Worm (Caenorhabditis elegans) whole organism, mixed stage, embryonic: ENCODE results near the gene C18A11.3.

Source experiments
- M03D4.4 ChIP-seq: sonication (generic microtip); optimal IDR thresholded peaks from 2 replicates; lab custom pipeline; 2017; ENCODE audit warnings: mild to moderate bottlenecking, missing genetic modification characterization, missing compliant biosample characterization
- bed-3 ChIP-seq: fragments of 200-800 bp; sonication (Bioruptor generic); optimal IDR thresholded peaks from 3 replicates; lab custom pipeline; 2018; ENCODE audit warnings: mild to moderate bottlenecking, missing genetic modification characterization, moderate library complexity, missing compliant biosample characterization
- blmp-1 ChIP-seq: fragments of 150-350 bp; optimal IDR thresholded peaks from 2 replicates; lab custom pipeline; 2014; ENCODE audit warnings: missing biosample characterization, missing genetic modification characterization
- ceh-39 ChIP-seq: fragments of 150-350 bp; optimal IDR thresholded peaks from 2 replicates; lab custom pipeline; 2014; ENCODE audit warnings: missing biosample characterization, missing genetic modification characterization
- ceh-43 ChIP-seq: fragments of 200-800 bp; sonication (Bioruptor generic); optimal IDR thresholded peaks from 2 replicates; lab custom pipeline; 2018; ENCODE audit warnings: mild to moderate bottlenecking, missing genetic modification characterization, moderate library complexity, missing compliant biosample characterization
- ceh-83 ChIP-seq: fragments of 200-800 bp; sonication (Bioruptor generic); optimal IDR thresholded peaks from 2 replicates; lab custom pipeline; 2018; ENCODE audit warnings: mild to moderate bottlenecking, missing genetic modification characterization, missing compliant biosample characterization
- ces-1 ChIP-seq: fragments of 150-350 bp; optimal IDR thresholded peaks from 2 replicates; lab custom pipeline; 2014; ENCODE audit warnings: missing biosample characterization, missing genetic modification reagents, missing genetic modification characterization
- drap-1 ChIP-seq: fragments of 200-800 bp; sonication (Bioruptor generic); optimal IDR thresholded peaks from 3 replicates; lab custom pipeline; 2018; ENCODE audit warnings: mild to moderate bottlenecking, missing genetic modification characterization, missing compliant biosample characterization
- elt-1 ChIP-seq: sonication (generic microtip); optimal IDR thresholded peaks from 2 replicates; lab custom pipeline; 2017; ENCODE audit warnings: missing genetic modification characterization, mild to moderate bottlenecking, missing compliant biosample characterization, antibody characterized with exemption, moderate library complexity, borderline replicate concordance; ENCODE audit not compliant: insufficient read depth
- elt-3 ChIP-seq: fragments of 150-350 bp; optimal IDR thresholded peaks from 2 replicates; lab custom pipeline; 2014; ENCODE audit warnings: missing biosample characterization, missing genetic modification characterization
- flh-1 ChIP-seq: fragments of 200-800 bp; sonication (Bioruptor generic); optimal IDR thresholded peaks from 2 replicates; lab custom pipeline; 2018; ENCODE audit warnings: mild to moderate bottlenecking, missing genetic modification characterization, moderate library complexity, missing compliant biosample characterization
- ham-2 ChIP-seq: fragments of 200-800 bp; sonication (Bioruptor generic); optimal IDR thresholded peaks from 2 replicates; lab custom pipeline; 2018; ENCODE audit warnings: mild to moderate bottlenecking, missing genetic modification characterization, missing compliant biosample characterization
- hlh-1 ChIP-seq: fragments of 150-350 bp; optimal IDR thresholded peaks from 2 replicates; lab custom pipeline; 2014; ENCODE audit warnings: missing biosample characterization, missing genetic modification reagents, missing genetic modification characterization
- lin-13 ChIP-seq: fragments of 150-350 bp; optimal IDR thresholded peaks from 2 replicates; lab custom pipeline; 2014; ENCODE audit warnings: missing biosample characterization, missing genetic modification characterization
- lin-32 ChIP-seq: fragments of 200-800 bp; sonication (Bioruptor generic); optimal IDR thresholded peaks from 2 replicates; lab custom pipeline; 2018; ENCODE audit warnings: mild to moderate bottlenecking, missing genetic modification characterization, missing compliant biosample characterization
- lsy-2 ChIP-seq: fragments of 150-350 bp; optimal IDR thresholded peaks from 2 replicates; lab custom pipeline; 2014; ENCODE audit warnings: missing biosample characterization, missing genetic modification characterization
- mls-2 ChIP-seq: sonication (generic microtip); optimal IDR thresholded peaks from 2 replicates; lab custom pipeline; 2016; ENCODE audit warnings: mild to moderate bottlenecking, missing genetic modification characterization, moderate library complexity, missing compliant biosample characterization
- nhr-12 ChIP-seq: fragments of 150-350 bp; optimal IDR thresholded peaks from 2 replicates; lab custom pipeline; 2014; ENCODE audit warnings: missing biosample characterization, missing genetic modification characterization
- nhr-2 ChIP-seq: fragments of 150-350 bp; optimal IDR thresholded peaks from 2 replicates; lab custom pipeline; 2014; ENCODE audit warnings: missing biosample characterization, missing genetic modification characterization
- nhr-237 ChIP-seq: fragments of 150-350 bp; optimal IDR thresholded peaks from 2 replicates; lab custom pipeline; 2014; ENCODE audit warnings: missing biosample characterization, missing genetic modification characterization
- nhr-28 ChIP-seq: fragments of 150-350 bp; optimal IDR thresholded peaks from 2 replicates; lab custom pipeline; 2014; ENCODE audit warnings: missing biosample characterization, missing genetic modification characterization
- nhr-76 ChIP-seq: sonication (generic microtip); optimal IDR thresholded peaks from 2 replicates; lab custom pipeline; 2017; ENCODE audit warnings: missing biosample characterization, missing genetic modification characterization
- pha-4 ChIP-seq: fragments of 150-350 bp; optimal IDR thresholded peaks from 2 replicates; lab custom pipeline; 2018; ENCODE audit warnings: missing biosample characterization, missing genetic modification reagents, missing genetic modification characterization
- sem-2 ChIP-seq: fragments of 200-800 bp; sonication (Bioruptor generic); optimal IDR thresholded peaks from 2 replicates; lab custom pipeline; 2018; ENCODE audit warnings: mild to moderate bottlenecking, missing genetic modification characterization, missing compliant biosample characterization
- snpc-4 ChIP-seq: fragments of 150-350 bp; optimal IDR thresholded peaks from 2 replicates; lab custom pipeline; 2014; ENCODE audit warnings: missing biosample characterization, missing genetic modification characterization
- sptf-1 ChIP-seq: sonication (generic microtip); optimal IDR thresholded peaks from 2 replicates; lab custom pipeline; 2017; ENCODE audit warnings: mild to moderate bottlenecking, missing genetic modification characterization, moderate library complexity, missing compliant biosample characterization
- unc-120 ChIP-seq: sonication (generic microtip); optimal IDR thresholded peaks from 2 replicates; lab custom pipeline; 2017; ENCODE audit warnings: missing genetic modification characterization, missing compliant biosample characterization; ENCODE audit not compliant: poor library complexity, severe bottlenecking
- unc-39 ChIP-seq: fragments of 150-350 bp; optimal IDR thresholded peaks from 2 replicates; lab custom pipeline; 2014; ENCODE audit warnings: missing biosample characterization, missing genetic modification characterization
- zip-8 ChIP-seq: fragments of 150-350 bp; optimal IDR thresholded peaks from 2 replicates; lab custom pipeline; 2014; ENCODE audit warnings: missing biosample characterization, missing genetic modification characterization

Gene C18A11.3

DNA sequence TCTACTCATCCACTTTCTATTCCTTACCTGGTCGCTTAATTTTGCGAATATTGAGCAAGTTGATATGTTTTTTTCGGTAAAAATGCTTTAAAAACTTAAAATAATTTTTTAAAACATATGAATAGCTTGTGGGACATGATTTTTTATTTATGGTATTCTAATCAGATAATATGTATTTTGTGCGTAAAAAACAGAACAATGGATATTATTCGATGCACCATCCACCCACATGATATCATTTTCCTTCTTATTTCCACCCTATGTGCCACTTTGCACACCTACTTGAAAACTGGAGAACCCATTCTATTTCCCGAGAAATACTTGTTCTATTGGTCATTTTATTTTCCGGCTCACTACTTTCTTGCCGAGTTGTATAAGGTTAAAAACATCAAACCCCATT lies 6.3 kb downstream of the C18A11.3 start, which contains the start of gene C18A11.2:
TSS of gene C18A11.2 (plus strand) at position 301 of the 400 bp plus-strand sequence.
- TF ChIP-seq nhr-28 (no peak), unc-120 (tag; lab: Kevin White, UChicago) (no peak), unc-39 (tag; lab: Kevin White, UChicago) (no peak), nhr-237 (no peak), lin-32 (GFP tag; lab: Kevin White, UChicago) (no peak), M03D4.4 (no peak), ceh-43 (no peak), ceh-39 (no peak)

DNA sequence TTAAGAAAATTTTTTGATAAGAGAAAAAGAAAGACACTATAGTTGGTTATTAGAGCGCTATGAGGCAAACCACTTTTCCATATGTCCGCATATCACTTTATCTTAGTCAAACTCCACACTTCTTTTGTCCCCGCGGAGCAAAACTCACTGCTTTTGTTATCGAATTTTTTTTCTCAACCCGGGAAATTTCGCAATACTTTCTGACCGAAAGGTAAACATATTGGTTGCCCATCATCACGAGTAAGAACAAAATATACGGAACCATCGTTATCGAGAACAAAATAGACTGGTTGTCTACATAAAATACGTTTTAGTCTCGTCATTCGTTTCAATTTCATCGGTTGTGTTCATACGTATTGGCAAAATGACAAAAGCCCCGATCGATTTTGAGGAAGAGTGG lies 8.4 kb downstream of the C18A11.3 start, which contains the start of gene C18A11.1:
TSS of gene C18A11.1 (plus strand) at position 36 of the 400 bp plus-strand sequence.
- no peak for TF ChIP-seq zip-8
- no peak for TF ChIP-seq ceh-83 (GFP tag; lab: Kevin White, UChicago)
- no peak for TF ChIP-seq drap-1 (GFP tag; lab: Kevin White, UChicago)
- TF ChIP-seq M03D4.4: no peak
- no peak for TF ChIP-seq bed-3 (GFP tag; lab: Kevin White, UChicago)
- TF ChIP-seq unc-120 (tag; lab: Kevin White, UChicago): no peak
- TF ChIP-seq sptf-1 (tag; lab: Kevin White, UChicago): no peak
- no peak for TF ChIP-seq nhr-2 (tag; lab: Kevin White, UChicago)
- no peak for TF ChIP-seq snpc-4 (tag; lab: Kevin White, UChicago)
- no peak for TF ChIP-seq sem-2 (GFP tag; lab: Kevin White, UChicago)
- TF ChIP-seq unc-39 (tag; lab: Kevin White, UChicago): no peak
- no peak for TF ChIP-seq ceh-43
- TF ChIP-seq nhr-28: no peak
- TF ChIP-seq nhr-12 (tag; lab: Kevin White, UChicago): no peak
- TF ChIP-seq nhr-237: no peak
- TF ChIP-seq pha-4 (tag; lab: Kevin White, UChicago): no peak
- no peak for TF ChIP-seq hlh-1 (tag; lab: Kevin White, UChicago)
- TF ChIP-seq mls-2 (tag; lab: Kevin White, UChicago): no peak
- no peak for TF ChIP-seq blmp-1 (tag; lab: Kevin White, UChicago)
- TF ChIP-seq, all 35 proteins: peak for 0

DNA sequence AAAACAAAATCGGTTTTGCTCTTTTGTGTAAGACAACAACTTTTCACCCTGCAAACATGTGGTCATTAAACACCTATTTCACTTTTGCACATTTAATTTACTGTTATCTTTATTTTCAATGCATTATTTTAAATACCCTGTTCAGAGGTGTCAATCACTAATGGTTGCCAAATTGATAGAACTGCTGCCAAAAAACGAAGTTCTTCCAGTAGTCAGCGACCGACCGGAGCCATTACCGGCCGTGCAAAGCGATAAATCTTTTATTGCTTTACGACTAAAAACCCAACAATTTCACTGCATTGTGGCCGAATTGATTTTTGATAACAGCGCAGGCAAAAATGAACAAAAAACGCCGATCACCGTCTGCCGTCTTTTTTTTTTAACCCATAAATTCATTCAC lies 13.6 kb downstream of the C18A11.3 start:
- no peak for TF ChIP-seq sptf-1 (tag; lab: Kevin White, UChicago)
- no peak for TF ChIP-seq ceh-83 (GFP tag; lab: Kevin White, UChicago)
- TF ChIP-seq unc-39 (tag; lab: Kevin White, UChicago): no peak
- no peak for TF ChIP-seq lin-13 (tag; lab: Kevin White, UChicago)
- no peak for TF ChIP-seq blmp-1 (tag; lab: Kevin White, UChicago)
- TF ChIP-seq hlh-1 (tag; lab: Kevin White, UChicago): no peak
- no peak for TF ChIP-seq drap-1 (GFP tag; lab: Kevin White, UChicago)
- TF ChIP-seq elt-1 (tag; lab: Kevin White, UChicago): no peak
- no peak for TF ChIP-seq flh-1 (GFP tag; lab: Kevin White, UChicago)
- no peak for TF ChIP-seq ces-1 (GFP tag; lab: Kevin White, UChicago)
- TF ChIP-seq nhr-237: no peak
- no peak for TF ChIP-seq zip-8
- TF ChIP-seq pha-4 (tag; lab: Kevin White, UChicago): no peak
- no peak for TF ChIP-seq lsy-2 (tag; lab: Kevin White, UChicago)
- TF ChIP-seq nhr-28: no peak
- no peak for TF ChIP-seq nhr-76 (tag; lab: Kevin White, UChicago)

DNA sequence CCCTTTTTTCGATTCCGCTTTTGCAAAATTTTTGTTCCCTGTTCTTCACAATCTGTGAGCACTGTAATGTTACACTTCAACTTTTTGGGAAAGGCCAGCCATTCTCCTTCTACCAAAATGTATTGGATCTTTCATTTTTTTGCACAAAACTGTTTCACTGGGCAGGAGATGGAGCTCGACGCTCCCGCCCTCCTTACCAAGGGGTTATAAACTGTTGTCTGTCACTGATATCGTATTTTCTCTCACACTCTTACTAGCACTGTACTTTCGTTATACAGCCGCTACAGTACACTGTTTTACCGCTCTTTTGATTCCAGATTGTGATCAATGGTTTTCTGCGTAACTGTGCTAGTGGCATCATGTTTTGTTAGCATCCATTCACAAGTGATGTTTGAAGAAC lies 16.8 kb downstream of the C18A11.3 start, which contains the start of gene C46F2.1:
TSS of gene C46F2.1 (plus strand) at position 301 of the 400 bp plus-strand sequence.
- no peak for TF ChIP-seq pha-4 (tag; lab: Kevin White, UChicago)

DNA sequence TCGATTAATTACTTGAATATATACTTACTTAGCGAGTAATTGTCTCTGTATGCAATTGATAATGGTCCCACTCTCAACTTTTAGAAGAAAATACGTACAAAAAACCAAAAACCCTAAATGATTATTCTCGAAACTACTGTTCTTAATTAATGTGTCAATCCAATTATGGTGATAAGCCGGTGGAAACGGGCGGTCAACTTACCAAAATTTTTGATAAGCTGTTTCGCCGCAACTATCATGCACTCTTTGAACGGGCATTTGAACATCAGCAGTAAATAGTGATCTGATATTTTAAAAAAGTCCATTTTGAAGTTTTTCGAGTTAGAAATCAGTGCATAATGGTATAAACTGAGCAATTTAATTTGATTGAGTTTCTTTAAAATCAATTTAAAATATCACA lies 17.5 kb downstream of the C18A11.3 start:
- TF ChIP-seq ceh-43 (no peak), zip-8 (no peak), nhr-2 (tag; lab: Kevin White, UChicago) (no peak), nhr-237 (no peak), ham-2 (GFP tag; lab: Kevin White, UChicago) (no peak), ceh-83 (GFP tag; lab: Kevin White, UChicago) (no peak), nhr-12 (tag; lab: Kevin White, UChicago) (no peak), unc-39 (tag; lab: Kevin White, UChicago) (no peak), blmp-1 (tag; lab: Kevin White, UChicago) (no peak), hlh-1 (tag; lab: Kevin White, UChicago) (no peak), lsy-2 (tag; lab: Kevin White, UChicago) (no peak), elt-3 (tag; lab: Kevin White, UChicago) (no peak)
